Worm (Caenorhabditis elegans): Measurements from ENCODE around the gene plp-1.

Gene plp-1

DNA sequence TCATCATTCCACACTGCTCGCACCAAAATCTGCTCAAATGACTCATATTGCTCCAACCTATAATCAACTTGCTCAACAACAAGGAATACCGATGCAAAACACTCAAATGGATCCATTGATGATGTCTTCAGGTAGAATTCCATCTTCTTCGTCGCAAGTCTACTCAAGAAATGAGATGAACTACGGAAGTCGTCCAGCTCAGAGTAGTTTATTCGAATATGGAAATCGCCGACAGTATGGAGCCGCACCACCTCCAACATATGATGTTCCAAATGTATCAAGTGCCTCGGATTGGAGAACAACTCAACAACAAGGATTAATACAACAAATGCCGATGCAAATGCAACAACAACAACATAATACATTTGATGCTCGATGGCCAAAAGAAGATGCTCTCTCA, 10.1 kb upstream of the plp-1 start:
- TF ChIP-seq nhr-19 (GFP tag; conservative IDR thresholded peaks at IDR 0.05) (no peak), ceh-63 (GFP tag; optimal IDR thresholded peaks at IDR 0.05) (no peak), mab-9 (GFP tag; IDR thresholded peaks at IDR 0.05) (no peak), nhr-237 (tag; optimal IDR thresholded peaks at IDR 0.05) (no peak), sox-4 (tag; optimal IDR thresholded peaks at IDR 0.05) (no peak), unc-98 (GFP tag; IDR thresholded peaks at IDR 0.05) (no peak), alr-1 (tag; optimal IDR thresholded peaks at IDR 0.05; ENCODE audit: borderline replicate concordance) (no peak), unc-30 (tag; optimal IDR thresholded peaks at IDR 0.05) (no peak), unc-130 (tag; optimal IDR thresholded peaks at IDR 0.05) (no peak), pag-3 (tag; optimal IDR thresholded peaks at IDR 0.05; ENCODE audit: borderline replicate concordance, insufficient read depth) (no peak), nhr-11 (tag; optimal IDR thresholded peaks at IDR 0.05) (no peak), vab-15 (tag; optimal IDR thresholded peaks at IDR 0.05) (no peak), swsn-7 (tag; optimal IDR thresholded peaks at IDR 0.05) (no peak), lin-35 (GFP tag; optimal IDR thresholded peaks at IDR 0.05) (no peak), ztf-11 (tag; optimal IDR thresholded peaks at IDR 0.05) (no peak)

DNA sequence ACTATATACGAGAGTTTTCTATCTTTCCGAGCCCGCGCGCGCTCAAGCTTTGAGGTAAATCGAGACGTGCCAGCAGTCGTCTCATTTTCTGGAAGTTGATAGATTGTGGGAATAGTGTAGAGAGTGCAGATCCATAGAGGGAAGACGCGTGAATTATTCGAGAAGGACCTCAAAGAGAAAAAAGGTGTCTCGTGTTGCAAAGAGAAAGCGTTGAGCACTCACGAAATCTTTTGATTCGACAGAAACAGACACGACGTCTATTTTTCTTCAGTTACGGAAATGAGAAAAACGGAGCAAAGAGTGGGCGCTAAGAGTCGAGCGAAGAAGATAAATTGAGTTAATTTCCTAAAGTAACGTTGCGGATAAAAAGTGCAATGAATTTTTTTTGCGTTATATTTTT, 9.3 kb upstream of the plp-1 start:
- TF ChIP-seq mef-2 (tag; optimal IDR thresholded peaks at IDR 0.05) = no peak
- TF ChIP-seq unc-130 (tag; optimal IDR thresholded peaks at IDR 0.05) = no peak
- no peak for TF ChIP-seq C34B4.2 (tag; optimal IDR thresholded peaks at IDR 0.05)
- no peak for TF ChIP-seq lin-13 (GFP tag; optimal IDR thresholded peaks at IDR 0.05)
- TF ChIP-seq sup-37 (GFP tag; optimal IDR thresholded peaks at IDR 0.05) = no peak
- no peak for TF ChIP-seq sox-4 (tag; optimal IDR thresholded peaks at IDR 0.05)
- no peak for TF ChIP-seq pax-3 (tag; optimal IDR thresholded peaks at IDR 0.05)
- TF ChIP-seq hlh-4 (tag; optimal IDR thresholded peaks at IDR 0.05) = no peak
- TF ChIP-seq hlh-17 (GFP tag; optimal IDR thresholded peaks at IDR 0.05; ENCODE audit: borderline replicate concordance) = no peak
- peak; percentile 31 for TF ChIP-seq nhr-47 (tag; optimal IDR thresholded peaks at IDR 0.05)
- no peak for TF ChIP-seq vab-15 (tag; optimal IDR thresholded peaks at IDR 0.05)
- no peak for TF ChIP-seq skn-1 (tag; optimal IDR thresholded peaks at IDR 0.05)
- TF ChIP-seq ceh-63 (GFP tag; optimal IDR thresholded peaks at IDR 0.05) = no peak
- no peak for TF ChIP-seq egl-27 (tag; optimal IDR thresholded peaks at IDR 0.05)
- TF ChIP-seq aly-2 (tag; optimal IDR thresholded peaks at IDR 0.05) = peak; percentile 81
- no peak for TF ChIP-seq zag-1 (tag; optimal IDR thresholded peaks at IDR 0.05)
- TF ChIP-seq nhr-77 (tag; optimal IDR thresholded peaks at IDR 0.05) = no peak
- no peak for TF ChIP-seq ztf-11 (tag; optimal IDR thresholded peaks at IDR 0.05)
- peak; percentile 63 for TF ChIP-seq lin-14 (GFP tag; optimal IDR thresholded peaks at IDR 0.05)
- TF ChIP-seq fkh-8 (tag; optimal IDR thresholded peaks at IDR 0.05) = no peak
- TF ChIP-seq nhr-19 (GFP tag; conservative IDR thresholded peaks at IDR 0.05) = no peak
- no peak for TF ChIP-seq dsc-1 (tag; optimal IDR thresholded peaks at IDR 0.05)
- TF ChIP-seq aha-1 (tag; optimal IDR thresholded peaks at IDR 0.05) = no peak
- peak in 1 of 2 experiments; percentile 3 for TF ChIP-seq lsy-2 (tag; optimal IDR thresholded peaks at IDR 0.05)
- no peak for TF ChIP-seq fkh-4 (tag; optimal IDR thresholded peaks at IDR 0.05; ENCODE audit: borderline replicate concordance)
- TF ChIP-seq xbp-1 (tag; optimal IDR thresholded peaks at IDR 0.05) = no peak
- TF ChIP-seq lin-39 (tag; optimal IDR thresholded peaks at IDR 0.05) = no peak
- TF ChIP-seq ceh-8 (GFP tag; optimal IDR thresholded peaks at IDR 0.05) = no peak
- TF ChIP-seq nhr-237 (tag; optimal IDR thresholded peaks at IDR 0.05) = no peak
- no peak for TF ChIP-seq mab-9 (GFP tag; IDR thresholded peaks at IDR 0.05)
- TF ChIP-seq C16A3.4 (tag; optimal IDR thresholded peaks at IDR 0.05) = no peak
- TF ChIP-seq alr-1 (tag; optimal IDR thresholded peaks at IDR 0.05; ENCODE audit: borderline replicate concordance) = no peak
- no peak for TF ChIP-seq ceh-90 (tag; optimal IDR thresholded peaks at IDR 0.05)
- TF ChIP-seq lir-3 (tag; optimal IDR thresholded peaks at IDR 0.05; ENCODE audit: poor library complexity) = no peak
- TF ChIP-seq nhr-76 (tag; optimal IDR thresholded peaks at IDR 0.05) = no peak
- no peak for TF ChIP-seq ztf-4 (tag; optimal IDR thresholded peaks at IDR 0.05)
- no peak for TF ChIP-seq lin-35 (GFP tag; optimal IDR thresholded peaks at IDR 0.05)
- TF ChIP-seq efl-1 (optimal IDR thresholded peaks at IDR 0.05) = peak in 1 of 2 experiments; percentile 11
- no peak for TF ChIP-seq efl-1 (GFP tag; optimal IDR thresholded peaks at IDR 0.05 in 1 of 2)
- TF ChIP-seq pag-3 (tag; optimal IDR thresholded peaks at IDR 0.05; ENCODE audit: borderline replicate concordance, insufficient read depth) = no peak
- TF ChIP-seq tbx-2 (tag; optimal IDR thresholded peaks at IDR 0.05) = no peak
- TF ChIP-seq nhr-90 (tag; optimal IDR thresholded peaks at IDR 0.05; ENCODE audit: poor library complexity) = no peak
- TF ChIP-seq mdl-1 (tag; optimal IDR thresholded peaks at IDR 0.05) = no peak
- peak in 1 of 3 experiments; percentile 20 for TF ChIP-seq ceh-82 (tag; optimal IDR thresholded peaks at IDR 0.05)
- TF ChIP-seq unc-30 (tag; optimal IDR thresholded peaks at IDR 0.05) = no peak
- no peak for TF ChIP-seq C04F5.9 (tag; optimal IDR thresholded peaks at IDR 0.05)
